Worm (Caenorhabditis elegans) whole organism, L3 larva: ENCODE data around the gene abcf-3.
A peak's percentile ranks its signal among the peaks of the same experiment; 100 is the strongest.

Experiments used
- R02D3.7 ChIP-seq: fragments of 150-350 bp; optimal IDR thresholded peaks from 2 replicates; lab custom pipeline; 2014; ENCODE audit warnings: missing biosample characterization, missing genetic modification characterization
- ZK546.5 ChIP-seq: sonication (generic microtip); optimal IDR thresholded peaks from 2 replicates; lab custom pipeline; 2017; ENCODE audit warnings: missing biosample characterization, missing genetic modification characterization
- aly-2 ChIP-seq: fragments of 150-350 bp; optimal IDR thresholded peaks from 2 replicates; lab custom pipeline; 2014; ENCODE audit warnings: missing biosample characterization, missing genetic modification characterization
- ama-1 ChIP-seq: fragments of 150-350 bp; optimal IDR thresholded peaks from 2 replicates; lab custom pipeline; 2018
- ceh-28 ChIP-seq: fragments of 150-350 bp; optimal IDR thresholded peaks from 2 replicates; lab custom pipeline; 2014; ENCODE audit warnings: missing biosample characterization, missing genetic modification reagents, missing genetic modification characterization
- ceh-82 ChIP-seq: fragments of 150-350 bp; optimal IDR thresholded peaks from 2 replicates; lab custom pipeline; 2014; ENCODE audit warnings: missing biosample characterization, missing genetic modification characterization
- ceh-9 ChIP-seq: sonication (generic microtip); optimal IDR thresholded peaks from 2 replicates; lab custom pipeline; 2018; ENCODE audit warnings: missing biosample characterization, missing genetic modification characterization
- egl-27 ChIP-seq: sonication (generic microtip); optimal IDR thresholded peaks from 4 replicates; lab custom pipeline; 2017; ENCODE audit warnings: missing biosample characterization, missing genetic modification reagents, missing genetic modification characterization
- egl-5 ChIP-seq: fragments of 150-350 bp; optimal IDR thresholded peaks from 2 replicates; lab custom pipeline; 2017; ENCODE audit warnings: missing biosample characterization, missing genetic modification reagents, missing genetic modification characterization, inconsistent platforms
- elt-1 ChIP-seq: fragments of 150-350 bp; optimal IDR thresholded peaks from 2 replicates; lab custom pipeline; 2014; ENCODE audit warnings: missing biosample characterization, missing genetic modification characterization
- elt-2 ChIP-seq: sonication (generic microtip); optimal IDR thresholded peaks from 2 replicates; lab custom pipeline; 2016; ENCODE audit warnings: missing genetic modification reagents, mild to moderate bottlenecking, missing genetic modification characterization, missing compliant biosample characterization
- eor-1 ChIP-seq, 2 experiments: fragments of 150-350 bp; optimal IDR thresholded peaks; 2 replicates each; lab custom pipeline; 2014 to 2018; ENCODE audit warnings: missing biosample characterization in 2 of 2, missing genetic modification characterization in 2 of 2
- fkh-10 ChIP-seq: sonication (generic microtip); optimal IDR thresholded peaks from 2 replicates; lab custom pipeline; 2017; ENCODE audit warnings: missing biosample characterization, missing genetic modification reagents, missing genetic modification characterization
- fkh-2 ChIP-seq: fragments of 150-350 bp; optimal IDR thresholded peaks from 2 replicates; lab custom pipeline; 2014; ENCODE audit warnings: missing biosample characterization, missing genetic modification reagents, missing genetic modification characterization
- fos-1 ChIP-seq: fragments of 150-350 bp; optimal IDR thresholded peaks from 2 replicates; lab custom pipeline; 2014; ENCODE audit warnings: missing biosample characterization, missing genetic modification characterization
- jun-1 ChIP-seq: fragments of 150-350 bp; optimal IDR thresholded peaks from 2 replicates; lab custom pipeline; 2014; ENCODE audit warnings: missing biosample characterization, missing genetic modification reagents, missing genetic modification characterization
- lin-15B ChIP-seq: fragments of 150-350 bp; optimal IDR thresholded peaks from 2 replicates; lab custom pipeline; 2014; ENCODE audit warnings: missing biosample characterization, missing genetic modification characterization
- lin-39 ChIP-seq: fragments of 150-350 bp; optimal IDR thresholded peaks from 2 replicates; lab custom pipeline; 2018; ENCODE audit warnings: missing biosample characterization, missing genetic modification reagents, missing genetic modification characterization
- lsy-12 ChIP-seq: sonication (generic microtip); optimal IDR thresholded peaks from 2 replicates; lab custom pipeline; 2016; ENCODE audit warnings: mild to moderate bottlenecking, missing genetic modification characterization, missing compliant biosample characterization
- mdl-1 ChIP-seq: fragments of 150-350 bp; optimal IDR thresholded peaks from 2 replicates; lab custom pipeline; 2014; ENCODE audit warnings: missing biosample characterization, missing genetic modification characterization
- nfya-1 ChIP-seq: sonication (generic microtip); optimal IDR thresholded peaks from 2 replicates; lab custom pipeline; 2017; ENCODE audit warnings: missing genetic modification characterization, mild to moderate bottlenecking, missing compliant biosample characterization, antibody characterized with exemption, moderate library complexity; ENCODE audit not compliant: insufficient read depth
- nhr-11 ChIP-seq: fragments of 150-350 bp; optimal IDR thresholded peaks from 2 replicates; lab custom pipeline; 2014; ENCODE audit warnings: missing biosample characterization, missing genetic modification characterization
- nhr-23 ChIP-seq: fragments of 150-350 bp; optimal IDR thresholded peaks from 2 replicates; lab custom pipeline; 2014; ENCODE audit warnings: missing biosample characterization, missing genetic modification reagents, missing genetic modification characterization
- nhr-237 ChIP-seq: fragments of 150-350 bp; optimal IDR thresholded peaks from 2 replicates; lab custom pipeline; 2014; ENCODE audit warnings: missing biosample characterization, missing genetic modification characterization
- nhr-25 ChIP-seq: sonication (generic microtip); optimal IDR thresholded peaks from 2 replicates; lab custom pipeline; 2017; ENCODE audit warnings: missing biosample characterization, missing genetic modification characterization
- nhr-43 ChIP-seq: sonication (generic microtip); optimal IDR thresholded peaks from 2 replicates; lab custom pipeline; 2016; ENCODE audit warnings: mild to moderate bottlenecking, missing genetic modification characterization, missing compliant biosample characterization; ENCODE audit not compliant: poor library complexity, severe bottlenecking
- pha-4 ChIP-seq: fragments of 150-350 bp; optimal IDR thresholded peaks from 2 replicates; lab custom pipeline; 2014; ENCODE audit warnings: missing biosample characterization, missing genetic modification reagents, missing genetic modification characterization
- pqm-1 ChIP-seq: fragments of 150-350 bp; optimal IDR thresholded peaks from 2 replicates; lab custom pipeline; 2017; ENCODE audit warnings: missing biosample characterization, missing genetic modification characterization, inconsistent platforms
- skn-1 ChIP-seq: fragments of 150-350 bp; optimal IDR thresholded peaks from 2 replicates; lab custom pipeline; 2014; ENCODE audit warnings: missing biosample characterization, missing genetic modification characterization
- snpc-4 ChIP-seq: fragments of 150-350 bp; optimal IDR thresholded peaks from 2 replicates; lab custom pipeline; 2014; ENCODE audit warnings: missing biosample characterization, missing genetic modification characterization
- tbx-2 ChIP-seq: sonication (generic microtip); optimal IDR thresholded peaks from 2 replicates; lab custom pipeline; 2016; ENCODE audit warnings: mild to moderate bottlenecking, missing genetic modification characterization, missing compliant biosample characterization
- unc-39 ChIP-seq: sonication (generic microtip); optimal IDR thresholded peaks from 4 replicates; lab custom pipeline; 2017; ENCODE audit warnings: missing biosample characterization, missing genetic modification characterization
- unc-62 ChIP-seq: fragments of 150-350 bp; sonication (generic microtip); optimal IDR thresholded peaks from 4 replicates; lab custom pipeline; 2014; ENCODE audit warnings: missing biosample characterization, missing genetic modification reagents, missing genetic modification characterization
- zag-1 ChIP-seq: fragments of 150-350 bp; optimal IDR thresholded peaks from 2 replicates; lab custom pipeline; 2014; ENCODE audit warnings: missing biosample characterization, missing genetic modification characterization
- ztf-4 ChIP-seq: fragments of 150-350 bp; optimal IDR thresholded peaks from 2 replicates; lab custom pipeline; 2014; ENCODE audit warnings: missing biosample characterization, missing genetic modification characterization

Gene abcf-3

ce11 chrIII:6173020-6173597 lies at the start of gene abcf-3, which contains the start of gene F42A10.5:
Gene abcf-3 (plus strand): TSS chrIII:6173403.
Gene F42A10.5 (minus strand): TSS chrIII:6173477.
- TF ChIP-seq lin-15B, result peak; percentile 74
- TF ChIP-seq ztf-4 (tag; lab: Kevin White, UChicago), result peak; percentile 42
- peak; percentile 44 for TF ChIP-seq nhr-25 (tag; lab: Kevin White, UChicago)
- TF ChIP-seq pha-4, result peak; percentile 79
- no peak for TF ChIP-seq unc-39
- TF ChIP-seq nhr-23 (tag; lab: Kevin White, UChicago), result peak; percentile 72
- TF ChIP-seq lsy-12, result peak; percentile 25
- TF ChIP-seq nhr-43, result peak; percentile 50
- TF ChIP-seq ceh-82 (tag; lab: Kevin White, UChicago), result no peak
- peak; percentile 14 for TF ChIP-seq lin-39 (tag; lab: Kevin White, UChicago)
- peak; percentile 77 for TF ChIP-seq nfya-1 (tag; lab: Kevin White, UChicago)
- TF ChIP-seq ceh-28 (tag; lab: Kevin White, UChicago), result peak; percentile 12
- TF ChIP-seq skn-1, result peak; percentile 6
- TF ChIP-seq egl-27, result no peak
- TF ChIP-seq nhr-11 (tag; lab: Kevin White, UChicago), result peak; percentile 28
- peak; percentile 12 for TF ChIP-seq tbx-2 (tag; lab: Kevin White, UChicago)
- peak; percentile 34 for TF ChIP-seq elt-2 (tag; lab: Kevin White, UChicago)
- TF ChIP-seq egl-5 (tag; lab: Kevin White, UChicago), result no peak
- TF ChIP-seq, all 47 proteins: peak for 14

DNA sequence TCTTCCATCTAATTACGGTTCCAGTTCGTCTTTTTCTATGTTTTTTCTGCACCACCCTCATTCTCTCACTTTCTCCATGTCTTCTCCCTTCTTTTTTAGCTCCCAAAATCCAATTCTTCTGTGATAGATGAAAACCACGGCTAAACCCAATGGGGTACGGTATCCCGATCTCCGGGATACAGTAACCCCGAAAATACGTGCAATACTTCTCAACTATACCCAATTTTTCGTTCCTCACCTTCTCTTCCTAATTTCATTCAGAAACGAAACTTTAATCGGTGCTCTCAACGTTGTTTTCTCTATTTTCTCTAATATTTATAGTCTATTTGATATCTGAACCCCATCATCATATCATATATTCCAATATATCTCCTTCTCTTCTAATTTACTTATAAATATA lies 49.6 kb upstream of the abcf-3 start:
- no peak for TF ChIP-seq pha-4
- TF ChIP-seq lin-15B, result no peak
- TF ChIP-seq lsy-12, result peak; percentile 37
- no peak for TF ChIP-seq fos-1 (tag; lab: Kevin White, UChicago)
- no peak for TF ChIP-seq nhr-25 (tag; lab: Kevin White, UChicago)
- TF ChIP-seq lin-39 (tag; lab: Kevin White, UChicago), result no peak
- TF ChIP-seq tbx-2 (tag; lab: Kevin White, UChicago), result no peak
- no peak for TF ChIP-seq pqm-1
- TF ChIP-seq ama-1, result peak; percentile 13
- TF ChIP-seq eor-1 (tag; optimal IDR thresholded peaks at IDR 0.05; lab: Kevin White, UChicago), result no peak
- TF ChIP-seq elt-2 (tag; lab: Kevin White, UChicago), result no peak
- no peak for TF ChIP-seq R02D3.7
- peak; percentile 42 for TF ChIP-seq aly-2
- peak; percentile 36 for TF ChIP-seq ceh-82 (tag; lab: Kevin White, UChicago)
- TF ChIP-seq zag-1 (tag; lab: Kevin White, UChicago), result no peak
- TF ChIP-seq nfya-1 (tag; lab: Kevin White, UChicago), result no peak

DNA sequence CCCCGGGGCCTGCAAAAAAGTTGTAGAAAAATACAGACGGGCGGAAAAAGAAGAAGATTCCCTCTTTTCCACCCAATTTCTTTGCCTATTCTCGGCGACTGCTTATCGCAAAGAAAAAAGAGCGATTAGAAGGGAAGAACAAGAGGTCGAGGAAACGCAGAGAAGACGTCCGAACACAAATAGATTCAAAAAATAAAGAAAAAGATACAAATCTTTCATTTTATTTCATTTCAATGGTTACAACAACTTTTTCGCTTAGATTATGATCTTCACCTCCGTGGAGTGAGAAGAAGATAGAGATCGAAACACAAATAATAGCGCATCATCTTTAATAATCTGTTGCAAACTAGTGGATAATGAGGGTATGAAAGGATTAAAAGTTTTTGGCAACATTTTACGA lies 41.1 kb upstream of the abcf-3 start:
- TF ChIP-seq elt-2 (tag; lab: Kevin White, UChicago), result peak; percentile 44
- TF ChIP-seq elt-1 (tag; lab: Kevin White, UChicago), result peak; percentile 98
- TF ChIP-seq nhr-23 (tag; lab: Kevin White, UChicago), result peak; percentile 74
- TF ChIP-seq ama-1, result peak; percentile 21
- no peak for TF ChIP-seq ceh-28 (tag; lab: Kevin White, UChicago)
- peak; percentile 10 for TF ChIP-seq nfya-1 (tag; lab: Kevin White, UChicago)

ce11 chrIII:6133389-6133789 lies 39.8 kb upstream of the abcf-3 start:
- TF ChIP-seq fkh-10 (GFP tag; lab: Kevin White, UChicago) (peak; percentile 36), nfya-1 (tag; lab: Kevin White, UChicago) (peak; percentile 27), elt-2 (tag; lab: Kevin White, UChicago) (peak; percentile 50), lsy-12 (peak; percentile 87)

- TF ChIP-seq elt-2 (tag; lab: Kevin White, UChicago) (peak; percentile 55), fos-1 (tag; lab: Kevin White, UChicago) (no peak)
These were observed 39.1 kb upstream of the abcf-3 start for ce11 chrIII:6134111-6134510.

ce11 chrIII:6135211-6135610 lies 38.0 kb upstream of the abcf-3 start:
- TF ChIP-seq lin-39 (tag; lab: Kevin White, UChicago) (peak; percentile 96), elt-2 (tag; lab: Kevin White, UChicago) (no peak), ceh-82 (tag; lab: Kevin White, UChicago) (no peak), tbx-2 (tag; lab: Kevin White, UChicago) (no peak), nfya-1 (tag; lab: Kevin White, UChicago) (peak; percentile 24), nhr-43 (no peak), nhr-237 (tag; lab: Kevin White, UChicago) (no peak), mdl-1 (tag; lab: Kevin White, UChicago) (no peak), egl-5 (tag; lab: Kevin White, UChicago) (no peak), R02D3.7 (no peak), egl-27 (no peak), unc-62 (GFP tag; lab: Kevin White, UChicago) (no peak), jun-1 (tag; lab: Kevin White, UChicago) (no peak), unc-39 (no peak), zag-1 (tag; lab: Kevin White, UChicago) (no peak), ceh-9 (no peak), fkh-2 (tag; lab: Kevin White, UChicago) (no peak), ceh-28 (tag; lab: Kevin White, UChicago) (no peak), ztf-4 (tag; lab: Kevin White, UChicago) (no peak), elt-1 (tag; lab: Kevin White, UChicago) (no peak), ZK546.5 (tag; lab: Kevin White, UChicago) (no peak), lsy-12 (no peak), snpc-4 (tag; lab: Kevin White, UChicago) (peak; percentile 31), ama-1 (peak; percentile 12), fkh-10 (GFP tag; lab: Kevin White, UChicago) (peak; percentile 24), eor-1 (tag; optimal IDR thresholded peaks at IDR 0.05; lab: Kevin White, UChicago) (no peak)
